Fruit fly (Drosophila melanogaster) Kc167 (cell line): ENCODE measurements around the gene CG34454.

Experiments used
- Myc ChIP-seq: fragments of >200 bp; optimal IDR thresholded peaks from 2 replicates; lab custom pipeline; 2017; ENCODE audit warnings: missing external identifiers
- Sin3A ChIP-seq: fragments of >200 bp; optimal IDR thresholded peaks from 2 replicates; lab custom pipeline; 2018; ENCODE audit warnings: missing external identifiers
- h ChIP-seq: fragments of >200 bp; optimal IDR thresholded peaks from 3 replicates; lab custom pipeline; 2018; ENCODE audit warnings: missing external identifiers
- insv ChIP-seq: fragments of >200 bp; optimal IDR thresholded peaks from 3 replicates; lab custom pipeline; 2018; ENCODE audit warnings: missing external identifiers
- psq ChIP-seq: fragments of >200 bp; optimal IDR thresholded peaks from 2 replicates; lab custom pipeline; 2017; ENCODE audit warnings: missing external identifiers
- ttk ChIP-seq: sonication (Bioruptor generic); optimal IDR thresholded peaks from 2 replicates; lab custom pipeline; 2017; ENCODE audit warnings: missing external identifiers

CG34454 gene

dm6 chr3L:263500-264377, 31.6 kb upstream of the CG34454 start:
- TF ChIP-seq Sin3A (lab: Kevin White, UChicago): no peak
- no peak for TF ChIP-seq insv (lab: Kevin White, UChicago)
- no peak for TF ChIP-seq ttk
- TF ChIP-seq Myc: no peak
- no peak for TF ChIP-seq h (lab: Kevin White, UChicago)
- TF ChIP-seq psq: no peak

- TF ChIP-seq psq: no peak
- no peak for TF ChIP-seq h (lab: Kevin White, UChicago)
- TF ChIP-seq Myc: no peak
Observed at dm6 chr3L:262724-263177, 30.6 kb upstream of the CG34454 start.

dm6 chr3L:257618-258475, 25.7 kb upstream of the CG34454 start, which contains the start of the genes DIP2 and wac:
DIP2 (minus strand) TSS chr3L:257954.
wac (plus strand) TSS chr3L:258176.
- TF ChIP-seq psq (no peak), insv (lab: Kevin White, UChicago) (no peak), Sin3A (lab: Kevin White, UChicago) (no peak), h (lab: Kevin White, UChicago) (no peak), Myc (no peak), ttk (no peak)

- TF ChIP-seq insv (lab: Kevin White, UChicago): no peak
Observed at dm6 chr3L:248226-248758, 16.1 kb upstream of the CG34454 start.

dm6 chr3L:247482-248225, 15.5 kb upstream of the CG34454 start, which contains the start of gene mthl14:
mthl14 (plus strand) TSS chr3L:247491.
- TF ChIP-seq Myc (no peak), ttk (no peak), psq (no peak), insv (lab: Kevin White, UChicago) (no peak), Sin3A (lab: Kevin White, UChicago) (no peak), h (lab: Kevin White, UChicago) (no peak)

- TF ChIP-seq h (lab: Kevin White, UChicago) (no peak), insv (lab: Kevin White, UChicago) (no peak), ttk (no peak), Sin3A (lab: Kevin White, UChicago) (no peak), Myc (no peak)
Observed at dm6 chr3L:246644-247199, 14.6 kb upstream of the CG34454 start.

- TF ChIP-seq insv (lab: Kevin White, UChicago) (no peak), h (lab: Kevin White, UChicago) (no peak)
Observed at dm6 chr3L:234337-234736, 2.2 kb upstream of the CG34454 start.

dm6 chr3L:233251-233650, 1.1 kb upstream of the CG34454 start, which contains the start of gene CG34453:
CG34453 (minus strand) TSS chr3L:233351.
- TF ChIP-seq insv (lab: Kevin White, UChicago) (no peak), psq (no peak), Sin3A (lab: Kevin White, UChicago) (no peak), h (lab: Kevin White, UChicago) (no peak), ttk (no peak), Myc (no peak)

dm6 chr3L:231504-231903, 646 bp downstream of the CG34454 start, which contains the start of gene CG42846:
CG42846 (minus strand) TSS chr3L:231604.
- no peak for TF ChIP-seq insv (lab: Kevin White, UChicago)
- no peak for TF ChIP-seq Myc
- no peak for TF ChIP-seq psq
- no peak for TF ChIP-seq h (lab: Kevin White, UChicago)
- TF ChIP-seq ttk: no peak
- TF ChIP-seq Sin3A (lab: Kevin White, UChicago): no peak

dm6 chr3L:225120-225519, 7.0 kb downstream of the CG34454 start:
- no peak for TF ChIP-seq ttk
- no peak for TF ChIP-seq Myc
- no peak for TF ChIP-seq psq

dm6 chr3L:224004-224951, 7.9 kb downstream of the CG34454 start:
- no peak for TF ChIP-seq Sin3A (lab: Kevin White, UChicago)
- no peak for TF ChIP-seq Myc
